Worm (Caenorhabditis elegans) whole organism, L4 larva: ENCODE data around the gene srw-99.

Experiments used
- F37D6.2 ChIP-seq: sonication (generic microtip); optimal IDR thresholded peaks from 2 replicates; lab custom pipeline; 2016; ENCODE audit warnings: mild to moderate bottlenecking, missing genetic modification characterization, missing compliant biosample characterization
- Y5F2A.4 ChIP-seq: fragments of 200-800 bp; sonication (Bioruptor generic); optimal IDR thresholded peaks from 2 replicates; lab custom pipeline; 2018; ENCODE audit warnings: mild to moderate bottlenecking, missing genetic modification characterization, missing compliant biosample characterization
- ZK546.5 ChIP-seq, 2 experiments: sonication (generic microtip); optimal IDR thresholded peaks; 2 replicates each; lab custom pipeline; 2017; ENCODE audit warnings: missing biosample characterization in 2 of 2, missing genetic modification characterization in 2 of 2
- aly-2 ChIP-seq: sonication (generic microtip); optimal IDR thresholded peaks from 2 replicates; lab custom pipeline; 2018; ENCODE audit warnings: missing biosample characterization, missing genetic modification characterization
- egl-43 ChIP-seq: fragments of 200-800 bp; sonication (Bioruptor generic); IDR thresholded peaks from 2 replicates; pipeline ENCODE4 v1.3.6; 2022; ENCODE audit warnings: missing genetic modification reagents, missing genetic modification characterization, missing compliant biosample characterization
- lin-13 ChIP-seq: fragments of 150-350 bp; optimal IDR thresholded peaks from 2 replicates; lab custom pipeline; 2014; ENCODE audit warnings: missing biosample characterization, missing genetic modification reagents, missing genetic modification characterization
- mdl-1 ChIP-seq, 2 experiments: fragments of 150-350 bp in 1 of 2; sonication (generic microtip) in 1 of 2; optimal IDR thresholded peaks; 2 replicates each; lab custom pipeline; 2014 to 2017; ENCODE audit warnings: missing biosample characterization in 2 of 2, missing genetic modification characterization in 2 of 2
- nhr-25 ChIP-seq: sonication (generic microtip); optimal IDR thresholded peaks from 2 replicates; lab custom pipeline; 2017; ENCODE audit warnings: missing genetic modification characterization, mild to moderate bottlenecking, missing compliant biosample characterization, antibody characterized with exemption, moderate library complexity, borderline replicate concordance; ENCODE audit not compliant: insufficient read depth
- unc-39 ChIP-seq: sonication (generic microtip); optimal IDR thresholded peaks from 2 replicates; lab custom pipeline; 2017; ENCODE audit warnings: missing biosample characterization, missing genetic modification characterization
- unc-62 ChIP-seq, 3 experiments: fragments of 150-350 bp in 1 of 3; sonication (generic microtip); optimal IDR thresholded peaks in 2 of 3; peaks in 1 of 3; 1 replicate in 1 of 3; 2 replicates in 2 of 3; lab custom pipeline; 2014 to 2017; ENCODE audit warnings: missing biosample characterization in 3 of 3, missing genetic modification characterization in 3 of 3, missing genetic modification reagents in 3 of 3, missing genotype in 1 of 3
- zfp-2 ChIP-seq: sonication (generic microtip); optimal IDR thresholded peaks from 2 replicates; lab custom pipeline; 2016; ENCODE audit warnings: mild to moderate bottlenecking, missing genetic modification characterization, missing compliant biosample characterization
- ztf-11 ChIP-seq: fragments of 150-350 bp; optimal IDR thresholded peaks from 2 replicates; lab custom pipeline; 2014; ENCODE audit warnings: missing biosample characterization, missing genetic modification characterization

DNA sequence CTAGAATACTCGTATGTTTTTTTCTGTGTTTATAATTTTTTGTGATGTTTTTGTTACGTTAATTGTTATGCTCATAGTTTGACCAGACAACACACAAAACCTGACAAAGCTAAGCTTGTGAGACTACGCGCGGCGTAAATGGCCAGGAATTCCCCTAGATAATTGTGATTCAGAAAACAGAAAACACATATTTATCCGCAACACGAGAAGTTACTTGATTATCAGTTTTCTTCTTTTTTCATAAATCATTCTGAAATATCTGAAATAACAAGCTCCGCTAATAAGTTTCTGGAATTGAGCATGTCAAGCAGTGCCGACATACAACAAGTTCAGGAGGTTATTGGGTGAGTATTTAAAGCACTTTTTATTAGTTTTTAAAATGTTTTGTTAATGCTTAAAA is 2.4 kb downstream of the srw-99 start, which contains the start of gene srw-100:
- TF ChIP-seq unc-62 (GFP tag; optimal IDR thresholded peaks at IDR 0.05 in 1 of 2; lab: Kevin White, UChicago) (no peak), unc-62 (tag; optimal IDR thresholded peaks at IDR 0.05; lab: Kevin White, UChicago) (no peak), aly-2 (tag; lab: Kevin White, UChicago) (no peak), zfp-2 (tag; lab: Kevin White, UChicago) (no peak), ztf-11 (tag; lab: Kevin White, UChicago) (no peak), egl-43 (GFP tag; lab: Robert Waterston, UW) (no peak), lin-13 (GFP tag; lab: Kevin White, UChicago) (no peak), F37D6.2 (tag; lab: Kevin White, UChicago) (no peak), mdl-1 (tag; optimal IDR thresholded peaks at IDR 0.05; lab: Kevin White, UChicago) (no peak), ZK546.5 (tag; optimal IDR thresholded peaks at IDR 0.05; lab: Kevin White, UChicago) (no peak), nhr-25 (tag; lab: Kevin White, UChicago) (no peak), unc-39 (no peak), Y5F2A.4 (GFP tag; lab: Kevin White, UChicago) (no peak)
